Worm (Caenorhabditis elegans) whole organism, mixed stage, embryonic: ENCODE data around the gene sec-5.

Experiments
- ceh-83 ChIP-seq: fragments of 200-800 bp; sonication (Bioruptor generic); optimal IDR thresholded peaks from 2 replicates; lab custom pipeline; 2018; ENCODE audit warnings: mild to moderate bottlenecking, missing genetic modification characterization, missing compliant biosample characterization
- elt-1 ChIP-seq: sonication (generic microtip); optimal IDR thresholded peaks from 2 replicates; lab custom pipeline; 2017; ENCODE audit warnings: missing genetic modification characterization, mild to moderate bottlenecking, missing compliant biosample characterization, antibody characterized with exemption, moderate library complexity, borderline replicate concordance; ENCODE audit not compliant: insufficient read depth
- elt-3 ChIP-seq: fragments of 150-350 bp; optimal IDR thresholded peaks from 2 replicates; lab custom pipeline; 2014; ENCODE audit warnings: missing biosample characterization, missing genetic modification characterization
- lin-13 ChIP-seq: fragments of 150-350 bp; optimal IDR thresholded peaks from 2 replicates; lab custom pipeline; 2014; ENCODE audit warnings: missing biosample characterization, missing genetic modification characterization
- lin-32 ChIP-seq: fragments of 200-800 bp; sonication (Bioruptor generic); optimal IDR thresholded peaks from 2 replicates; lab custom pipeline; 2018; ENCODE audit warnings: mild to moderate bottlenecking, missing genetic modification characterization, missing compliant biosample characterization
- lsy-2 ChIP-seq: fragments of 150-350 bp; optimal IDR thresholded peaks from 2 replicates; lab custom pipeline; 2014; ENCODE audit warnings: missing biosample characterization, missing genetic modification characterization
- nhr-2 ChIP-seq: fragments of 150-350 bp; optimal IDR thresholded peaks from 2 replicates; lab custom pipeline; 2014; ENCODE audit warnings: missing biosample characterization, missing genetic modification characterization
- nhr-28 ChIP-seq: fragments of 150-350 bp; optimal IDR thresholded peaks from 2 replicates; lab custom pipeline; 2014; ENCODE audit warnings: missing biosample characterization, missing genetic modification characterization
- snpc-4 ChIP-seq: fragments of 150-350 bp; optimal IDR thresholded peaks from 2 replicates; lab custom pipeline; 2014; ENCODE audit warnings: missing biosample characterization, missing genetic modification characterization
- unc-62 ChIP-seq: fragments of 150-350 bp; optimal IDR thresholded peaks from 2 replicates; lab custom pipeline; 2014; ENCODE audit warnings: missing biosample characterization, missing genetic modification reagents, missing genetic modification characterization
- zip-8 ChIP-seq: fragments of 150-350 bp; optimal IDR thresholded peaks from 2 replicates; lab custom pipeline; 2014; ENCODE audit warnings: missing biosample characterization, missing genetic modification characterization

DNA sequence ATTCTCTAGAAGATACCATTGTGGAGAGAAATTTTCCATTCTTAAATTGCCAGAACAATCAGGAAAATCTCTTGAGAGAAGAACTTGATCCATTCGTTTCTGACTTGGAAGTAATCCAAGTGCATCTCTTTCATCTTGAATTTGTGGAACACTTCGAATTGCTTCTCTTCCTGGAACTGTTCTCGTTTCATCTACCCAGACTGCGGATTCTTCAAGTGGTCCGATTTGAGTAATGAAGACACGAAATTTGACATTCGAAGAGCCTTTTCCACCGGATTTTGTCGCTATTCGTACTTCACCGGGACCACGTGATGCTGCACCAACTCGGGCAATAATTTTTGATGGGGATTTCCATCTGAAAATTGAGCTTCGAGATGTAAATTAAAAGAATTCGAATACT, 429 bp downstream of the sec-5 start:
- no peak for TF ChIP-seq unc-62 (GFP tag; lab: Kevin White, UChicago)
- no peak for TF ChIP-seq nhr-28 (tag; lab: Kevin White, UChicago)
- TF ChIP-seq elt-1 (tag; lab: Kevin White, UChicago), result no peak
- no peak for TF ChIP-seq ceh-83
- no peak for TF ChIP-seq elt-3 (tag; lab: Kevin White, UChicago)
- TF ChIP-seq snpc-4, result no peak
- no peak for TF ChIP-seq lin-32
- no peak for TF ChIP-seq lsy-2 (tag; lab: Kevin White, UChicago)
- TF ChIP-seq zip-8 (tag; lab: Kevin White, UChicago), result no peak
- no peak for TF ChIP-seq lin-13 (tag; lab: Kevin White, UChicago)
- no peak for TF ChIP-seq nhr-2 (tag; lab: Kevin White, UChicago)
